Worm (Caenorhabditis elegans): ENCODE results near the gene R10H1.1.

R10H1.1 gene

DNA sequence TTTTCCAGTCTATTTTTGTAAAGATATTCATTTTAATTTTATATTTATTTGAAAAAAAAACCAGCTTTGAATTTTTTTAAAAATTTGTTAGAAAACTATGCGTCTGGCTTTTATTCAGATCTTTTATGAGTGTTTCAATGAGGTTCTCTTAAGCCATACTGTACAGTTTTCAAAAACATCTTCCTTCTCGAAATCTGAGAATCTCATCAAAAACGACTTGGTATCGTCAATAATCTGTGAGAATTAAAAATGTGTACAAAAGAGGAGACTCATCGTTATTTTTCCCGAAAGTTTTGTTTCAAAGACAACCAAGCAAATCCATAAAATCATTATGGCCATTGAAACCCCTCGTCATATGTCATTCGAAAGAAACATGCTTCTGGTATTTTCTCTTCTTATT lies 35.0 kb upstream of the R10H1.1 start, which contains the start of gene D1022.2:
D1022.2 (plus strand) TSS at position 301 of the 400 bp plus-strand sequence.
- no peak for TF ChIP-seq fax-1 (tag; optimal IDR thresholded peaks at IDR 0.05)
- TF ChIP-seq hlh-30 (tag; optimal IDR thresholded peaks at IDR 0.05; ENCODE audit: insufficient read depth), result no peak
- no peak for TF ChIP-seq mec-3 (tag; optimal IDR thresholded peaks at IDR 0.05; ENCODE audit: borderline replicate concordance)
- TF ChIP-seq K09A11.1 (tag; optimal IDR thresholded peaks at IDR 0.05; ENCODE audit: insufficient read depth), result no peak
- no peak for TF ChIP-seq Y22D7AL.16 (tag; optimal IDR thresholded peaks at IDR 0.05)
- no peak for TF ChIP-seq hlh-15 (tag; optimal IDR thresholded peaks at IDR 0.05)
- no peak for TF ChIP-seq rnt-1 (tag; optimal IDR thresholded peaks at IDR 0.05)

ce11 chrII:7465519-7465918 lies 28.7 kb upstream of the R10H1.1 start, which contains the start of gene sro-1:
TSS of gene sro-1 (minus strand) at chrII:7465619.
- TF ChIP-seq T23F11.4 (GFP tag; optimal IDR thresholded peaks at IDR 0.05), result no peak
- no peak for TF ChIP-seq nhr-11 (tag; optimal IDR thresholded peaks at IDR 0.05)
- no peak for TF ChIP-seq hlh-30 (tag; optimal IDR thresholded peaks at IDR 0.05; ENCODE audit: insufficient read depth)
- TF ChIP-seq unc-86 (tag; optimal IDR thresholded peaks at IDR 0.05), result no peak
- TF ChIP-seq tbx-2 (tag; optimal IDR thresholded peaks at IDR 0.05), result no peak
- no peak for TF ChIP-seq ceh-19 (GFP tag; optimal IDR thresholded peaks at IDR 0.05)
- no peak for TF ChIP-seq ama-1 (optimal IDR thresholded peaks at IDR 0.05)

DNA sequence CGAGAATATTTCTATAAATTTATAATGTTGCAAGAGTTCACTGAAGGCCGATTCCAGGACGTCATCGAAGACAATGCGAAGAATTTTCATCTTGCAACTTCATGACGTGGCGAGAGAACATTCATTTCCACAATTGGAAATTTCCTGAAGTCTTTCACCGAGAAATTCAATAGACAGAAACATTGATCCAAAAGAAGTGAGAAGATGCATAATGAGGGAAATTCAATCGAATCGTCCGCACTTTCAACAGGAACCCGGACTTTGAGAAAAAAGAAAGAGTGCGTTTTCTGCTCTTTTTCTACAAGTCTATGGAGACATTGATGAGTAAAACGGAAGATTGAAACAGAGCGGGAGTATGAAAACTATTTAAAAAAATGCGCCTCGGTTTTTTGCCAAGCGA lies 24.9 kb upstream of the R10H1.1 start:
- TF ChIP-seq pha-4 (tag; optimal IDR thresholded peaks at IDR 0.05), result no peak
- TF ChIP-seq unc-42 (tag; optimal IDR thresholded peaks at IDR 0.05), result peak; percentile 64

ce11 chrII:7478487-7479234 lies 15.6 kb upstream of the R10H1.1 start, which contains the start of the genes aka-1 and ubc-6:
TSS of gene aka-1 (minus strand) at chrII:7478537.
TSS of gene ubc-6 (plus strand) at chrII:7479187.
- TF ChIP-seq sox-2 (GFP tag; IDR thresholded peaks at IDR 0.05), result no peak
- TF ChIP-seq pha-4 (tag; optimal IDR thresholded peaks at IDR 0.05), result no peak
- peak; percentile 69 for TF ChIP-seq hlh-30 (tag; optimal IDR thresholded peaks at IDR 0.05; ENCODE audit: insufficient read depth)
- peak; percentile 63 for TF ChIP-seq dmd-4 (tag; optimal IDR thresholded peaks at IDR 0.05; ENCODE audit: borderline replicate concordance)
- TF ChIP-seq dve-1 (tag; optimal IDR thresholded peaks at IDR 0.05), result no peak
- TF ChIP-seq pros-1 (tag; optimal IDR thresholded peaks at IDR 0.05), result no peak
- no peak for TF ChIP-seq npax-4 (tag; optimal IDR thresholded peaks at IDR 0.05)
- peak; percentile 13 for TF ChIP-seq gmeb-2 (tag; optimal IDR thresholded peaks at IDR 0.05)
- no peak for TF ChIP-seq fkh-6 (tag; optimal IDR thresholded peaks at IDR 0.05)
- no peak for TF ChIP-seq pax-1 (tag; optimal IDR thresholded peaks at IDR 0.05)
- no peak for TF ChIP-seq pat-9 (tag; optimal IDR thresholded peaks at IDR 0.05)
- peak; percentile 64 for TF ChIP-seq nfya-1 (tag; optimal IDR thresholded peaks at IDR 0.05)
- TF ChIP-seq ceh-24 (tag; optimal IDR thresholded peaks at IDR 0.05), result no peak
- TF ChIP-seq zip-5 (tag; optimal IDR thresholded peaks at IDR 0.05), result peak; percentile 31
- TF ChIP-seq ahr-1 (tag; optimal IDR thresholded peaks at IDR 0.05), result no peak
- TF ChIP-seq ceh-22 (tag; optimal IDR thresholded peaks at IDR 0.05), result no peak
- TF ChIP-seq sdc-2 (tag; optimal IDR thresholded peaks at IDR 0.05), result no peak
- TF ChIP-seq ceh-9 (tag; optimal IDR thresholded peaks at IDR 0.05), result no peak
- TF ChIP-seq ceh-19 (GFP tag; optimal IDR thresholded peaks at IDR 0.05), result no peak
- TF ChIP-seq che-1 (tag; optimal IDR thresholded peaks at IDR 0.05), result no peak
- TF ChIP-seq hlh-13 (GFP tag; optimal IDR thresholded peaks at IDR 0.05), result no peak
- peak; percentile 86 for TF ChIP-seq rnt-1 (tag; optimal IDR thresholded peaks at IDR 0.05)
- TF ChIP-seq hlh-15 (tag; optimal IDR thresholded peaks at IDR 0.05), result no peak
- TF ChIP-seq fkh-10 (GFP tag; optimal IDR thresholded peaks at IDR 0.05), result no peak
- TF ChIP-seq nhr-11 (tag; optimal IDR thresholded peaks at IDR 0.05), result no peak
- TF ChIP-seq hlh-8 (tag; optimal IDR thresholded peaks at IDR 0.05), result peak; percentile 53
- 0 out of 2 replicates have a peak, but pooled peaks have one; percentile 17 for TF ChIP-seq unc-3 (GFP tag; conservative IDR thresholded peaks at IDR 0.05)
- TF ChIP-seq unc-3 (tag; optimal IDR thresholded peaks at IDR 0.05), result no peak
- TF ChIP-seq elt-2 (tag; optimal IDR thresholded peaks at IDR 0.05), result no peak
- peak; percentile 55 for TF ChIP-seq F13H6.1 (tag; optimal IDR thresholded peaks at IDR 0.05)
- peak; percentile 38 for TF ChIP-seq madf-2 (tag; optimal IDR thresholded peaks at IDR 0.05)
- TF ChIP-seq hlh-6 (tag; optimal IDR thresholded peaks at IDR 0.05), result peak; percentile 67
- peak; percentile 75 for TF ChIP-seq ceh-18 (tag; optimal IDR thresholded peaks at IDR 0.05)
- TF ChIP-seq fax-1 (tag; optimal IDR thresholded peaks at IDR 0.05), result peak; percentile 72
- peak; percentile 90 for TF ChIP-seq tbx-2 (tag; optimal IDR thresholded peaks at IDR 0.05)
- TF ChIP-seq unc-86 (tag; optimal IDR thresholded peaks at IDR 0.05), result no peak
- TF ChIP-seq mec-3 (tag; optimal IDR thresholded peaks at IDR 0.05; ENCODE audit: borderline replicate concordance), result no peak
- TF ChIP-seq odd-2 (tag; optimal IDR thresholded peaks at IDR 0.05), result no peak
- peak; percentile 55 for TF ChIP-seq tbx-7 (tag; optimal IDR thresholded peaks at IDR 0.05)
- no peak for TF ChIP-seq T23F11.4 (GFP tag; optimal IDR thresholded peaks at IDR 0.05)

Measured in whole organism, late embryonic.